Fruit fly (Drosophila melanogaster) whole organism, wandering third instar larva: ENCODE data around the gene Jon74E.

ENCODE experiments used
- CG32264 ChIP-seq: fragments of 200-800 bp; sonication (Bioruptor generic); optimal IDR thresholded peaks from 2 replicates; lab custom pipeline; 2016; ENCODE audit warnings: missing biosample characterization, missing genetic modification characterization
- CrebA ChIP-seq: fragments of 200-800 bp; sonication (Bioruptor generic); optimal IDR thresholded peaks from 2 replicates; lab custom pipeline; 2016; ENCODE audit warnings: missing biosample characterization, mild to moderate bottlenecking, missing genetic modification characterization, borderline replicate concordance
- Dif ChIP-seq: fragments of 200-275, 200-300 bp; sonication (Bioruptor generic); optimal IDR thresholded peaks from 2 replicates; lab custom pipeline; 2018; ENCODE audit warnings: missing biosample characterization, missing genetic modification characterization; ENCODE audit not compliant: partially characterized antibody
- GATAd ChIP-seq: sonication (Bioruptor generic); optimal IDR thresholded peaks from 2 replicates; lab custom pipeline; 2016; ENCODE audit warnings: missing biosample characterization, missing genetic modification characterization
- Hnf4 ChIP-seq: fragments of 200-800 bp; sonication (Bioruptor generic); optimal IDR thresholded peaks from 2 replicates; lab custom pipeline; 2016; ENCODE audit warnings: missing biosample characterization, mild to moderate bottlenecking, missing genetic modification characterization
- Hr78 ChIP-seq: fragments of >200 bp; optimal IDR thresholded peaks from 2 replicates; lab custom pipeline; 2017; ENCODE audit warnings: missing biosample characterization, missing genetic modification characterization
- Jra ChIP-seq: sonication (Bioruptor generic); optimal IDR thresholded peaks from 2 replicates; lab custom pipeline; 2016; ENCODE audit warnings: missing biosample characterization, missing genetic modification characterization
- Myc ChIP-seq: fragments of >200 bp; optimal IDR thresholded peaks from 2 replicates; lab custom pipeline; 2017
- N ChIP-seq: fragments of >200 bp; optimal IDR thresholded peaks from 2 replicates; lab custom pipeline; 2018; ENCODE audit warnings: missing biosample characterization, missing external identifiers, missing genetic modification characterization
- Vsx2 ChIP-seq: fragments of 200-300, 225-300 bp; sonication (Bioruptor generic); optimal IDR thresholded peaks from 2 replicates; lab custom pipeline; 2018; ENCODE audit warnings: missing biosample characterization, missing genetic modification characterization; ENCODE audit not compliant: partially characterized antibody
- br ChIP-seq: fragments of 200-800 bp; sonication (Bioruptor generic); optimal IDR thresholded peaks from 2 replicates; lab custom pipeline; 2016; ENCODE audit warnings: missing biosample characterization, missing genetic modification characterization
- dl ChIP-seq, 2 experiments: fragments of 175-275, 200-275 bp in 1 of 2; fragments of 200-275 bp in 1 of 2; sonication (Bioruptor generic); optimal IDR thresholded peaks; lab custom pipeline; 2018; ENCODE audit warnings: mild to moderate bottlenecking in 2 of 2, missing biosample characterization in 2 of 2, missing genetic modification characterization in 2 of 2, moderate library complexity in 2 of 2; ENCODE audit not compliant: partially characterized antibody in 2 of 2, insufficient read depth in 1 of 2
- dmrt93B ChIP-seq: fragments of 200-800 bp; sonication (Bioruptor generic); optimal IDR thresholded peaks from 2 replicates; lab custom pipeline; 2018; ENCODE audit warnings: missing biosample characterization, mild to moderate bottlenecking, missing genetic modification characterization
- dsf ChIP-seq: sonication (Bioruptor generic); optimal IDR thresholded peaks from 2 replicates; lab custom pipeline; 2016; ENCODE audit warnings: missing biosample characterization, missing genetic modification characterization, borderline replicate concordance
- ey ChIP-seq: fragments of 200-800 bp; sonication (Bioruptor generic); optimal IDR thresholded peaks from 2 replicates; lab custom pipeline; 2016; ENCODE audit warnings: missing biosample characterization, missing genetic modification characterization
- fru ChIP-seq: fragments of 200-800 bp; sonication (Bioruptor generic); optimal IDR thresholded peaks from 3 replicates; lab custom pipeline; 2016; ENCODE audit warnings: missing biosample characterization, mild to moderate bottlenecking, missing genetic modification characterization
- h ChIP-seq: fragments of 200-800 bp; sonication (Bioruptor generic); optimal IDR thresholded peaks from 3 replicates; lab custom pipeline; 2016; ENCODE audit warnings: missing biosample characterization, mild to moderate bottlenecking, missing genetic modification characterization
- lola ChIP-seq: fragments of >200 bp; optimal IDR thresholded peaks from 2 replicates; lab custom pipeline; 2017; ENCODE audit warnings: missing biosample characterization, missing genetic modification characterization
- pan ChIP-seq: fragments of >200 bp; optimal IDR thresholded peaks from 2 replicates; lab custom pipeline; 2017
- psq ChIP-seq: fragments of 200-800 bp; sonication (Bioruptor generic); optimal IDR thresholded peaks from 3 replicates; lab custom pipeline; 2017; ENCODE audit warnings: missing biosample characterization, mild to moderate bottlenecking, missing genetic modification characterization, moderate library complexity

Jon74E gene

DNA sequence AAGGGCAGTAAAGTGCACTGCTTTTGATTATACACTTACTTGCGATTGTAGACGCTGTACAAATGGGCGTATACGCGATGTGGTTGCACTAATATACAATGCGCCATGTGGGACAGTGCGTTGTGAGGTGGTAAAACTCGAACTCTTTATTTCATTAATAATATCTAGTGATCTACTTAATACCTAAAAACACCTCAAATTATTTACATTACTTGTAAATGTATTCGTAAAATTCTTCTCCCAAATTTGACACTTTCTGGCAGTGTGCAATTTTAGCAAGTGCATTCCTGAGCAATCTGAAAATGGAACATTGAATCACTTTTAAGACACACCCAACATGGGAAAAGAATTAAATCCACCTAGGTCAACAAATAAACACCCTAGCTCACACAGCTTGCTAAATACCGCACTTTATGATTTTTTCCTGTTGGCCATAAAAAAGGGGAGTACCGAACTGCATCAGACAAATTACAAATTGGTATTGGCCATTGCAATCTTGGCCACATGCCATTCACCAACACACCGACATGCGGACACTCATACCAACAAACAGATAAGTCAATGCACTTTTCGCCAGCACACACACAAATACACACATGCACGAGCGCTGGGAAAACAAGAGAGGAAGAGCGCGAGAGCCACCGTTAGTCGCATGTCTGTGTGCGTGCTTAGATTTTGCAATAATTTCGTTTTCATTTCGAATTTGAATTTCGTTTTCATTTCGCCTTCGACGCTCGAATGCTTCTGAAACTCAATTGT is 49.8 kb downstream of the Jon74E start:
- TF ChIP-seq dsf (GFP tag; lab: Kevin White, UChicago) (no peak), h (GFP tag; lab: Kevin White, UChicago) (no peak), Jra (no peak), Vsx2 (GFP tag; lab: Kevin White, UChicago) (no peak), Hnf4 (GFP tag; lab: Kevin White, UChicago) (no peak), dmrt93B (no peak), Myc (lab: Kevin White, UChicago) (no peak), ey (no peak), Hr78 (GFP tag; lab: Kevin White, UChicago) (no peak), GATAd (no peak), pan (lab: Kevin White, UChicago) (no peak), Dif (GFP tag; lab: Kevin White, UChicago) (no peak), psq (GFP tag; lab: Kevin White, UChicago) (no peak), lola (GFP tag; lab: Kevin White, UChicago) (no peak), CG32264 (GFP tag; lab: Kevin White, UChicago) (no peak), fru (no peak), br (GFP tag; lab: Kevin White, UChicago) (no peak), dl (GFP tag; optimal IDR thresholded peaks at IDR 0.05; lab: Kevin White, UChicago; ENCODE audit: insufficient read depth in 1 of 2, partially characterized antibody in 2 of 2) (no peak), CrebA (GFP tag; lab: Kevin White, UChicago) (no peak), N (no peak)
